Fruit fly (Drosophila melanogaster): Measurements from ENCODE around the gene CG12170.

Gene CG12170

DNA sequence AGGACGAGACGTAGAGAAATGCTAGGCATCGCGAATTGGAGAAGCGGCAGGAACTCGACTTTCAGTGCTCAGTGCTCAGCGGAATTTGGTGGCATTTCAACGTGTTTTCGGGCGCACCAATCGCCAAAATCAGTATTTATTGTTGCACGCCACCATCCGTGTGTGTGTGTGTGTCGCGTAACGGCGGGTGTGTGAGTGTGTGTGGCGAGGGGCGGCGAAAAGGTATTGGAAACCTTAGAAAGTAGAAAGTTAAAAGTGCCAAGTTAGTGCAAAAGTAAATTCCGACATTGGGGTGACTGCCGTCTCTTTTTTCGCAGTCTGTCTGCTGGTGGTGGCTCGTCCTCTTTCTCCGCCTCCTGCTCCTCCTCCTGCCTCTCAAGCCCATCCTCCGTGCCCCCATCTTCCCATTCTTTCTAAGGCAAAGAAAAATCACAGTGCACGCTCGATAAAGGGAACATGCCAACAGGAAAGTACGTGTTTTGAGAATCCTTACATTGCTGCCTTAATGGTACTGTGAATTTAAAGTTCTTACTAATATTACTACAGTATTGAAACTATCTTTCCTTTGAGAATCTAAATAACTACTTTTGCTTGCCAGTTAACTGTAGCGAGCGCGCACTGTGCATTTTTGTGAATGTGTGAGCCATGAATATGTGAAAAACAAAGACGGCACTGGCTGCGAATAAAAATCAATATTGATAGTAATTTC, 49.2 kb downstream of the CG12170 start (continued):
- TF ChIP-seq CG7357 (GFP tag; IDR thresholded peaks at IDR 0.05) (no peak), E2f2 (GFP tag; IDR thresholded peaks at IDR 0.05) (no peak), CG3163 (GFP tag; optimal IDR thresholded peaks at IDR 0.05) (no peak), stwl (tag; optimal IDR thresholded peaks at IDR 0.05) (no peak), B-H2 (GFP tag; optimal IDR thresholded peaks at IDR 0.05) (no peak), sens (GFP tag) (peak; percentile 84), Poxn (GFP tag; IDR thresholded peaks at IDR 0.05) (no peak), CG4854 (GFP tag; optimal IDR thresholded peaks at IDR 0.05) (no peak), MBD-R2 (GFP tag; IDR thresholded peaks at IDR 0.05) (peak; percentile 11; the same call in 1 of the 2 replicates), Oaz (GFP tag; IDR thresholded peaks at IDR 0.05) (0 out of 2 replicates have a peak, but pooled peaks have one; percentile 16), Eip74EF (GFP tag; optimal IDR thresholded peaks at IDR 0.05) (no peak), caup (GFP tag; optimal IDR thresholded peaks at IDR 0.05; ENCODE audit: severe bottlenecking) (peak; percentile 42), CG6854 (GFP tag; optimal IDR thresholded peaks at IDR 0.05) (no peak), CG2202 (tag; optimal IDR thresholded peaks at IDR 0.05) (no peak), aop (GFP tag; IDR thresholded peaks at IDR 0.05) (no peak), CG2116 (GFP tag; optimal IDR thresholded peaks at IDR 0.05) (no peak), gcm (GFP tag; optimal IDR thresholded peaks at IDR 0.05) (peak; percentile 7), Hsf (GFP tag; optimal IDR thresholded peaks at IDR 0.05) (peak; percentile 55), wdn (GFP tag; IDR thresholded peaks at IDR 0.05) (no peak), hb (GFP tag; IDR thresholded peaks at IDR 0.05; ENCODE audit: partially characterized antibody) (no peak), sug (tag; optimal IDR thresholded peaks at IDR 0.05) (peak; percentile 51), odd (GFP tag; optimal IDR thresholded peaks at IDR 0.05) (no peak), CG15696 (tag; optimal IDR thresholded peaks at IDR 0.05) (peak; percentile 31), CG17912 (GFP tag; optimal IDR thresholded peaks at IDR 0.05) (no peak), CG30403 (GFP tag; optimal IDR thresholded peaks at IDR 0.05) (peak; percentile 48), cad (GFP tag; optimal IDR thresholded peaks at IDR 0.05) (no peak), slou (GFP tag; optimal IDR thresholded peaks at IDR 0.05) (no peak), CG9727 (GFP tag; optimal IDR thresholded peaks at IDR 0.05) (peak; percentile 45), CG12769 (tag; optimal IDR thresholded peaks at IDR 0.05) (peak; percentile 75), croc (GFP tag; conservative IDR thresholded peaks at IDR 0.05) (peak; percentile 13; the same call in 1 of the 3 replicates), mam (GFP tag; optimal IDR thresholded peaks at IDR 0.05) (no peak), CG33557 (GFP tag; optimal IDR thresholded peaks at IDR 0.05) (no peak), MESR4 (GFP tag; optimal IDR thresholded peaks at IDR 0.05) (no peak), ara (GFP tag; IDR thresholded peaks at IDR 0.05) (no peak), chm (GFP tag; IDR thresholded peaks at IDR 0.05) (no peak), CG15011 (GFP tag; optimal IDR thresholded peaks at IDR 0.05) (peak; percentile 28), CG17361 (GFP tag; IDR thresholded peaks at IDR 0.05) (peak; percentile 42; the same call in 1 of the 3 replicates), CG9609 (GFP tag; optimal IDR thresholded peaks at IDR 0.05) (peak; percentile 38), Ets97D (GFP tag; optimal IDR thresholded peaks at IDR 0.05) (no peak), CG11085 (GFP tag; IDR thresholded peaks at IDR 0.05) (no peak), tx (GFP tag; optimal IDR thresholded peaks at IDR 0.05) (peak; percentile 29), Hmx (GFP tag; optimal IDR thresholded peaks at IDR 0.05) (no peak), kay (GFP tag; optimal IDR thresholded peaks at IDR 0.05) (no peak), eyg (GFP tag; optimal IDR thresholded peaks at IDR 0.05) (no peak), CG14014 (GFP tag; IDR thresholded peaks at IDR 0.05) (peak; percentile 62; the same call in 1 of the 2 replicates), bigmax (GFP tag; optimal IDR thresholded peaks at IDR 0.05) (no peak), Blimp-1 (GFP tag; optimal IDR thresholded peaks at IDR 0.05) (peak; percentile 43), Ets65A (GFP tag) (peak; percentile 36), danr (GFP tag; IDR thresholded peaks at IDR 0.05) (no peak), her (GFP tag; optimal IDR thresholded peaks at IDR 0.05) (peak; percentile 6), zfh2 (GFP tag; optimal IDR thresholded peaks at IDR 0.05) (no peak)
